Fruit fly (Drosophila melanogaster) whole organism, embryonic: Measurements from ENCODE around the gene CG31650.

ENCODE experiments used
- Aef1 ChIP-seq: fragments of 200-800 bp; sonication (Bioruptor generic); IDR thresholded peaks from 3 replicates; pipeline ENCODE4 v1.3.6; 2022; ENCODE audit warnings: missing biosample characterization, missing genetic modification characterization
- CG11504 ChIP-seq: fragments of 200-800 bp; sonication (Bioruptor generic); optimal IDR thresholded peaks from 3 replicates; lab custom pipeline; 2019; ENCODE audit warnings: missing biosample characterization, mild to moderate bottlenecking, missing genetic modification characterization, moderate library complexity
- CG11560 ChIP-seq: fragments of 200-800 bp; sonication (Bioruptor generic); IDR thresholded peaks from 3 replicates; pipeline ENCODE4 v1.3.6; 2022; ENCODE audit warnings: missing biosample characterization, missing genetic modification characterization
- CG11695 ChIP-seq: fragments of 200-800 bp; sonication (Bioruptor generic); IDR thresholded peaks from 3 replicates; pipeline ENCODE4 v1.3.6; 2022; ENCODE audit warnings: missing biosample characterization, missing genetic modification characterization
- CG1233 ChIP-seq: fragments of 200-800 bp; sonication (Bioruptor generic); optimal IDR thresholded peaks from 4 replicates; lab custom pipeline; 2018; ENCODE audit warnings: missing biosample characterization, mild to moderate bottlenecking, missing genetic modification characterization
- CG12769 ChIP-seq: fragments of 200-800 bp; sonication (Bioruptor generic); optimal IDR thresholded peaks from 2 replicates; lab custom pipeline; 2019; ENCODE audit warnings: missing biosample characterization, mild to moderate bottlenecking, missing genetic modification characterization, moderate library complexity
- CG14014 ChIP-seq: fragments of 200-800 bp; sonication (Bioruptor generic); IDR thresholded peaks from 2 replicates; pipeline ENCODE4 v1.3.6; 2022; ENCODE audit warnings: missing biosample characterization, missing genetic modification characterization
- CG17568 ChIP-seq: fragments of 200-800 bp; sonication (Bioruptor generic); optimal IDR thresholded peaks from 2 replicates; lab custom pipeline; 2018; ENCODE audit warnings: missing biosample characterization, mild to moderate bottlenecking, missing genetic modification characterization, moderate library complexity
- CG2120 ChIP-seq: fragments of 200-800 bp; sonication (Bioruptor generic); optimal IDR thresholded peaks from 3 replicates; lab custom pipeline; 2016; ENCODE audit warnings: missing biosample characterization, missing genetic modification characterization
- CG2199 ChIP-seq: fragments of 200-800 bp; sonication (Bioruptor generic); IDR thresholded peaks from 3 replicates; pipeline ENCODE4 v1.3.6; 2022; ENCODE audit warnings: missing biosample characterization, missing genetic modification characterization
- CG32532 ChIP-seq: fragments of 200-800 bp; sonication (Bioruptor generic); IDR thresholded peaks from 2 replicates; pipeline ENCODE4 v1.3.6; 2022; ENCODE audit warnings: missing biosample characterization, missing genetic modification characterization
- CG34376 ChIP-seq: fragments of 200-800 bp; sonication (Bioruptor generic); optimal IDR thresholded peaks from 2 replicates; lab custom pipeline; 2018; ENCODE audit warnings: missing biosample characterization, mild to moderate bottlenecking, missing genetic modification characterization
- CG3995 ChIP-seq: fragments of 200-800 bp; sonication (Bioruptor generic); optimal IDR thresholded peaks from 3 replicates; lab custom pipeline; 2016; ENCODE audit warnings: missing biosample characterization, missing genetic modification characterization
- CG4404 ChIP-seq: fragments of 200-800 bp; sonication (Bioruptor generic); IDR thresholded peaks from 2 replicates; pipeline ENCODE4 v1.3.6; 2022; ENCODE audit warnings: missing biosample characterization, missing genetic modification characterization
- CG6765 ChIP-seq: fragments of 200-800 bp; sonication (Bioruptor generic); optimal IDR thresholded peaks from 3 replicates; lab custom pipeline; 2017; ENCODE audit warnings: missing biosample characterization, mild to moderate bottlenecking, missing genetic modification characterization
- CG7745 ChIP-seq: fragments of 200-800 bp; sonication (Bioruptor generic); optimal IDR thresholded peaks from 2 replicates; lab custom pipeline; 2018; ENCODE audit warnings: missing biosample characterization, mild to moderate bottlenecking, missing genetic modification characterization, moderate library complexity
- CG8388 ChIP-seq: fragments of 200-800 bp; sonication (Bioruptor generic); optimal IDR thresholded peaks from 2 replicates; lab custom pipeline; 2019; ENCODE audit warnings: missing biosample characterization, mild to moderate bottlenecking, missing genetic modification characterization, moderate library complexity
- CG8924 ChIP-seq: fragments of 200-800 bp; optimal IDR thresholded peaks from 3 replicates; lab custom pipeline; 2019; ENCODE audit warnings: missing biosample characterization, mild to moderate bottlenecking, missing genetic modification characterization, moderate library complexity
- Dek ChIP-seq: fragments of 200-800 bp; sonication (Bioruptor generic); optimal IDR thresholded peaks from 3 replicates; lab custom pipeline; 2019; ENCODE audit warnings: missing biosample characterization, mild to moderate bottlenecking, missing genetic modification characterization, moderate library complexity
- Dip3 ChIP-seq: fragments of 200-800 bp; sonication (Bioruptor generic); optimal IDR thresholded peaks from 3 replicates; lab custom pipeline; 2016; ENCODE audit warnings: missing biosample characterization, missing genetic modification characterization
- Elba2 ChIP-seq: fragments of 200-800 bp; sonication (Bioruptor generic); optimal IDR thresholded peaks from 3 replicates; lab custom pipeline; 2016; ENCODE audit warnings: missing biosample characterization, missing genetic modification characterization
- Ets65A ChIP-seq: fragments of 200-800 bp; sonication (Bioruptor generic); peaks from one replicate; lab custom pipeline; 2016; ENCODE audit warnings: missing biosample characterization, missing genetic modification characterization
- Hr78 ChIP-seq, 2 experiments: fragments of 200-800 bp in 1 of 2; fragments of >200 bp in 1 of 2; sonication (Bioruptor generic) in 1 of 2; optimal IDR thresholded peaks; 2 replicates each; lab custom pipeline; 2017 to 2019; ENCODE audit warnings: missing biosample characterization in 2 of 2, missing genetic modification characterization in 2 of 2, mild to moderate bottlenecking in 1 of 2, moderate library complexity in 1 of 2
- Lhr ChIP-seq: fragments of 200-800 bp; sonication (Bioruptor generic); optimal IDR thresholded peaks from 3 replicates; lab custom pipeline; 2017; ENCODE audit warnings: mild to moderate bottlenecking, missing biosample characterization, missing genetic modification reagents, missing genetic modification characterization
- Mes4 ChIP-seq: fragments of 200-800 bp; sonication (Bioruptor generic); optimal IDR thresholded peaks from 2 replicates; lab custom pipeline; 2016; ENCODE audit warnings: missing biosample characterization, missing genetic modification characterization
- NFAT ChIP-seq: fragments of 200-800 bp; sonication (Bioruptor generic); IDR thresholded peaks from 2 replicates; pipeline ENCODE4 v1.3.6; 2022; ENCODE audit warnings: missing biosample characterization, missing genetic modification characterization
- Ptx1 ChIP-seq: fragments of 200-800 bp; sonication (Bioruptor generic); IDR thresholded peaks from 2 replicates; pipeline ENCODE4 v1.3.6; 2022; ENCODE audit warnings: missing biosample characterization, missing genetic modification characterization
- Ravus ChIP-seq: fragments of 200-800 bp; sonication (Bioruptor generic); IDR thresholded peaks from 2 replicates; pipeline ENCODE4 v1.3.6; 2022; ENCODE audit warnings: missing biosample characterization, missing genetic modification characterization
- Rfx ChIP-seq: fragments of 200-800 bp; sonication (Bioruptor generic); IDR thresholded peaks from 2 replicates; pipeline ENCODE4 v1.3.6; 2022; ENCODE audit warnings: missing biosample characterization, missing genetic modification characterization
- Side ChIP-seq: fragments of 200-800 bp; sonication (Bioruptor generic); optimal IDR thresholded peaks from 2 replicates; lab custom pipeline; 2016; ENCODE audit warnings: missing biosample characterization, missing genetic modification characterization
- Stat92E ChIP-seq, 3 experiments: fragments of >200 bp in 2 of 3; fragments of 200-800 bp in 1 of 3; sonication (Bioruptor generic) in 1 of 3; optimal IDR thresholded peaks; 2 replicates each; lab custom pipeline; 2017 to 2019; ENCODE audit warnings: missing biosample characterization in 3 of 3, missing genetic modification characterization in 3 of 3, mild to moderate bottlenecking in 1 of 3, moderate library complexity in 1 of 3
- Xrp1 ChIP-seq: fragments of 200-800 bp; sonication (Bioruptor generic); IDR thresholded peaks from 2 replicates; pipeline ENCODE4 v1.3.6; 2022; ENCODE audit warnings: missing biosample characterization, missing genetic modification characterization
- abd-A ChIP-seq: fragments of 200-800 bp; sonication (Bioruptor generic); optimal IDR thresholded peaks from 3 replicates; lab custom pipeline; 2019; ENCODE audit warnings: missing biosample characterization, mild to moderate bottlenecking, missing genetic modification characterization, moderate library complexity
- ash1 ChIP-seq: fragments of 200-800 bp; sonication (Bioruptor generic); optimal IDR thresholded peaks from 2 replicates; lab custom pipeline; 2018; ENCODE audit warnings: missing biosample characterization, mild to moderate bottlenecking, missing genetic modification characterization
- bcd ChIP-seq: fragments of 200-800 bp; sonication (Bioruptor generic); optimal IDR thresholded peaks from 2 replicates; lab custom pipeline; 2017; ENCODE audit warnings: missing biosample characterization, mild to moderate bottlenecking, missing genetic modification characterization
- cas ChIP-seq: fragments of 200-800 bp; sonication (Bioruptor generic); IDR thresholded peaks from 2 replicates; pipeline ENCODE4 v1.3.6; 2022; ENCODE audit warnings: missing biosample characterization, missing genetic modification characterization
- gcm ChIP-seq: fragments of 200-800 bp; sonication (Bioruptor generic); optimal IDR thresholded peaks from 2 replicates; lab custom pipeline; 2019; ENCODE audit warnings: missing biosample characterization, mild to moderate bottlenecking, missing genetic modification characterization, moderate library complexity
- insv ChIP-seq, 2 experiments: fragments of 200-800 bp; sonication (Bioruptor generic); optimal IDR thresholded peaks; 3 replicates each; lab custom pipeline; 2016 to 2018; ENCODE audit warnings: missing biosample characterization in 2 of 2, missing genetic modification characterization in 2 of 2
- lbe ChIP-seq: fragments of 200-800 bp; sonication (Bioruptor generic); optimal IDR thresholded peaks from 2 replicates; lab custom pipeline; 2016; ENCODE audit warnings: missing biosample characterization, mild to moderate bottlenecking, missing genetic modification characterization
- lilli ChIP-seq: fragments of 200-800 bp; sonication (Bioruptor generic); optimal IDR thresholded peaks from 3 replicates; lab custom pipeline; 2016; ENCODE audit warnings: missing biosample characterization, missing genetic modification characterization
- mam ChIP-seq: fragments of 200-800 bp; sonication (Bioruptor generic); optimal IDR thresholded peaks from 3 replicates; lab custom pipeline; 2016; ENCODE audit warnings: missing biosample characterization, missing genetic modification characterization
- mld ChIP-seq: fragments of 200-800 bp; sonication (Bioruptor generic); IDR thresholded peaks from 3 replicates; pipeline ENCODE4 v1.3.6; 2022; ENCODE audit warnings: missing biosample characterization, missing genetic modification characterization; ENCODE audit not compliant: partially characterized antibody
- oc ChIP-seq: fragments of 200-800 bp; sonication (Bioruptor generic); optimal IDR thresholded peaks from 2 replicates; lab custom pipeline; 2018; ENCODE audit warnings: missing biosample characterization, mild to moderate bottlenecking, missing genetic modification characterization, moderate library complexity
- row ChIP-seq: fragments of 200-800 bp; sonication (Bioruptor generic); IDR thresholded peaks from 3 replicates; pipeline ENCODE4 v1.3.6; 2022; ENCODE audit warnings: missing biosample characterization, missing genetic modification characterization
- sd ChIP-seq: fragments of 200-800 bp; sonication (Bioruptor generic); optimal IDR thresholded peaks from 3 replicates; lab custom pipeline; 2018; ENCODE audit warnings: missing biosample characterization, mild to moderate bottlenecking, missing genetic modification characterization, moderate library complexity
- sens ChIP-seq: fragments of 200-800 bp; sonication (Bioruptor generic); peaks from one replicate; lab custom pipeline; 2016; ENCODE audit warnings: missing biosample characterization, missing genetic modification characterization
- slbo ChIP-seq: fragments of 200-800 bp; sonication (Bioruptor generic); IDR thresholded peaks from 2 replicates; pipeline ENCODE4 v1.3.6; 2022; ENCODE audit warnings: missing biosample characterization, missing genetic modification characterization
- sr ChIP-seq: fragments of 200-800 bp; sonication (Bioruptor generic); IDR thresholded peaks from 3 replicates; pipeline ENCODE4 v1.3.6; 2022; ENCODE audit warnings: missing biosample characterization, missing genetic modification characterization
- sug ChIP-seq: fragments of 200-800 bp; optimal IDR thresholded peaks from 2 replicates; lab custom pipeline; 2019; ENCODE audit warnings: missing biosample characterization, mild to moderate bottlenecking, missing genetic modification characterization, moderate library complexity
- zfh1 ChIP-seq: fragments of 200-800 bp; sonication (Bioruptor generic); IDR thresholded peaks from 3 replicates; pipeline ENCODE4 v1.3.6; 2022; ENCODE audit warnings: missing biosample characterization, missing genetic modification characterization

Gene CG31650

DNA sequence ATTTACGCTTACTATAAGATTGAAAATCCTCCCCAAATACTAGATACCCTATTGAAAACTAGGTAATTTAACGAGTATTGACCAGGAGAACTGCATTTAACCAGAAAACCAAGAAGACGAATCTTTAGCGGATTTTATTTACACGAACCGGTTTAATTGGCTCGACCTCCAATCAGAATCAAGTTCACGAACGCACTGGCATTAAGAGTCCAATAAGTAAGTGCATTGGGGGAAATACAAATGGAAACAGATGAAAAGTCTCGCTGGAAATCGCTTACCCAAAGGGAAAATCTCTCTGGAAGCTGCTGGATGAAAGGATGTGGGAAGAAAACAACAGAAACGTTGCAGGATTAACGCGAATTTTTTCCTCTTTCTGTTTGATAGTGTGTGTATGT lies 48.1 kb upstream of the CG31650 start:
- TF ChIP-seq sd (tag; lab: Kevin White, UChicago) (no peak), CG7745 (no peak), Hr78 (GFP tag; optimal IDR thresholded peaks at IDR 0.05; lab: Kevin White, UChicago) (no peak), CG4404 (GFP tag; lab: Robert Waterston, UW) (no peak), Aef1 (GFP tag; lab: Robert Waterston, UW) (no peak), row (no peak), Side (GFP tag; lab: Kevin White, UChicago) (no peak), Dek (tag; lab: Kevin White, UChicago) (no peak), sens (peak; percentile 1), CG11504 (tag; lab: Kevin White, UChicago) (no peak), Elba2 (peak; percentile 60), sr (GFP tag; lab: Robert Waterston, UW) (no peak), CG17568 (GFP tag; lab: Kevin White, UChicago) (no peak), gcm (GFP tag; lab: Kevin White, UChicago) (no peak), Ravus (GFP tag; lab: Robert Waterston, UW) (no peak), CG12769 (no peak), cas (GFP tag; lab: Robert Waterston, UW) (no peak), abd-A (tag; lab: Kevin White, UChicago) (no peak), oc (tag; lab: Kevin White, UChicago) (no peak), Stat92E (GFP tag; optimal IDR thresholded peaks at IDR 0.05; lab: Kevin White, UChicago) (no peak), insv (GFP tag; optimal IDR thresholded peaks at IDR 0.05; lab: Kevin White, UChicago) (peak; percentile 72 to 95), Mes4 (GFP tag; lab: Kevin White, UChicago) (no peak), CG32532 (GFP tag; lab: Robert Waterston, UW) (no peak), CG11560 (tag; lab: Robert Waterston, UW) (no peak), lbe (no peak), mld (GFP tag; lab: Robert Waterston, UW) (no peak)

DNA sequence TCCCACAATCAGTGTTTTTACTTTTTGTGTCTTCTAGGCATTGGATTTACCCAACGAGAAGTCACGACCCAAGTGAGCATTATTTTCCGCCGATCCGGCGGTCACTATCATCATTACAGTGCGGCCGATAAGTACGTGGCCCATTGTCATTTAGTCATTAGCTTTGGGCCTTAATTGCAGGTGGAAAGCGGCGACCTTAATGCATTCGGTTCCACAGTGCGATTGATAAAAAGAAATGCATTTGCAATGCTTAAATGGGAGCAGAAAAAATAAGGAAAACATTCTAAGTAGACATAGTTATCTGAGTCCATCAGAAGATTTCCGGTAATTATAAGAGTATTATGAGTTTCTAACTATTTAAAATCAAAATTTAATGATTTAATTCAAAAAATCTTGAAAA lies 47.6 kb upstream of the CG31650 start:
- peak; percentile 37; the same call in 1 of the 2 replicates for TF ChIP-seq Xrp1
- peak; percentile 47; the same call in 1 of the 3 replicates for TF ChIP-seq CG2199 (GFP tag; lab: Robert Waterston, UW)
- peak; percentile 74 for TF ChIP-seq CG8388 (GFP tag; lab: Kevin White, UChicago)
- TF ChIP-seq CG34376 (GFP tag; lab: Kevin White, UChicago), result peak; percentile 77
- no peak for TF ChIP-seq ash1
- TF ChIP-seq slbo (GFP tag; lab: Robert Waterston, UW), result peak; percentile 17; the same call in 1 of the 2 replicates
- TF ChIP-seq Ptx1, result peak; percentile 21; the same call in 1 of the 2 replicates
- 0 out of 2 replicates have a peak, but pooled peaks have one; percentile 17 for TF ChIP-seq CG14014 (GFP tag; lab: Robert Waterston, UW)
- peak; percentile 4 for TF ChIP-seq Dek (tag; lab: Kevin White, UChicago)
- peak; percentile 9 for TF ChIP-seq CG2120
- TF ChIP-seq zfh1 (GFP tag; lab: Robert Waterston, UW), result no peak
- peak; percentile 31 for TF ChIP-seq mam (GFP tag; lab: Kevin White, UChicago)
- TF ChIP-seq Rfx, result peak; percentile 21; the same call in 1 of the 2 replicates
- no peak for TF ChIP-seq CG8924 (tag; lab: Kevin White, UChicago)
- TF ChIP-seq Lhr (GFP tag; lab: Kevin White, UChicago), result no peak
- peak; percentile 19 for TF ChIP-seq Dip3 (GFP tag; lab: Kevin White, UChicago)
- TF ChIP-seq CG6765 (GFP tag; lab: Kevin White, UChicago), result no peak
- TF ChIP-seq sens, result peak; percentile 65
- peak; percentile 27 for TF ChIP-seq sug (tag; lab: Kevin White, UChicago)
- TF ChIP-seq CG3995 (GFP tag; lab: Kevin White, UChicago), result peak; percentile 12
- peak; percentile 26; the same call in 1 of the 3 replicates for TF ChIP-seq row
- TF ChIP-seq Ets65A, result peak; percentile 6
- peak; percentile 22 for TF ChIP-seq lilli
- no peak for TF ChIP-seq bcd (GFP tag; lab: Kevin White, UChicago)
- peak; percentile 44; the same call in 1 of the 2 replicates for TF ChIP-seq NFAT
- 0 out of 3 replicates have a peak, but pooled peaks have one; percentile 31 for TF ChIP-seq CG11695
- peak; percentile 32 for TF ChIP-seq CG32532 (GFP tag; lab: Robert Waterston, UW)
- TF ChIP-seq CG1233 (GFP tag; lab: Kevin White, UChicago), result no peak
- TF ChIP-seq, all 482 proteins: peak for 21
